Worm (Caenorhabditis elegans): ENCODE results near the gene B0432.7.

- no peak for TF ChIP-seq ztf-4 (tag; optimal IDR thresholded peaks at IDR 0.05)
- TF ChIP-seq ztf-11 (tag; optimal IDR thresholded peaks at IDR 0.05): no peak
Measured at ce11 chrII:320783-321182, 47.0 kb upstream of the B0432.7 start.
